Worm (Caenorhabditis elegans) whole organism, L3 larva: ENCODE results near the gene R09H3.2.

Source experiments
- elt-3 ChIP-seq, 3 experiments: fragments of 150-350 bp in 1 of 3; sonication (generic microtip) in 2 of 3; optimal IDR thresholded peaks; 2 replicates in 2 of 3; 4 replicates in 1 of 3; lab custom pipeline; 2014 to 2017; ENCODE audit warnings: missing biosample characterization in 3 of 3, missing genetic modification characterization in 3 of 3
- hmg-11 ChIP-seq: sonication (generic microtip); optimal IDR thresholded peaks from 2 replicates; lab custom pipeline; 2016; ENCODE audit warnings: missing genetic modification characterization, missing compliant biosample characterization
- lin-15B ChIP-seq: fragments of 150-350 bp; optimal IDR thresholded peaks from 2 replicates; lab custom pipeline; 2014; ENCODE audit warnings: missing biosample characterization, missing genetic modification characterization
- tbx-2 ChIP-seq: sonication (generic microtip); optimal IDR thresholded peaks from 2 replicates; lab custom pipeline; 2016; ENCODE audit warnings: mild to moderate bottlenecking, missing genetic modification characterization, missing compliant biosample characterization

ce11 chrX:1664925-1665324 lies at the start of gene R09H3.2:
- TF ChIP-seq elt-3 (tag; optimal IDR thresholded peaks at IDR 0.05; lab: Kevin White, UChicago) (no peak), hmg-11 (tag; lab: Kevin White, UChicago) (no peak), tbx-2 (no peak), lin-15B (no peak)
